Worm (Caenorhabditis elegans): ENCODE results near the gene ugt-5.
A peak's percentile ranks its signal among the peaks of the same experiment; 100 is the strongest.

The ugt-5 gene

DNA sequence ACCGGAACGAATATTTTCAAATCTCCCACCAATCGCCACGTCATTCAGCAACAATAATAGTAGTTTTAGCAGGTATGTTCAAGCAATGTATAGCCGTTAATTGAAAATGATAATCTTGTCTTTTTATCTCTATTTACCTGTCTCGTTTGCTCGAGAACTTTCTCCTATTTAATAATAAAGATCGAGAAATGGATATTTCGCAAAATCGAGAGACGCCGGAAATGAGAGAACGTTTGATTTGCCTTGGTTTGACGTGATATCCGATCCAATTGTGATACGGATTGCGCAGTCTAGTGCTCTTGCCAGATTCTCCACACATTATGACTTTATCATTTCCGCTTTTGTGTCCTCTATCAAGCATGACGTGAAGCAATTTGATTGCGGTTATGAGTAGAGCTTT lies 18.9 kb downstream of the ugt-5 start:
- TF ChIP-seq mdl-1 (tag; optimal IDR thresholded peaks at IDR 0.05), result no peak
- no peak for TF ChIP-seq nhr-11 (tag; optimal IDR thresholded peaks at IDR 0.05)
- no peak for TF ChIP-seq elt-1 (tag; optimal IDR thresholded peaks at IDR 0.05)
- no peak for TF ChIP-seq nhr-43 (tag; optimal IDR thresholded peaks at IDR 0.05; ENCODE audit: poor library complexity, severe bottlenecking)
- no peak for TF ChIP-seq mml-1 (tag; optimal IDR thresholded peaks at IDR 0.05)
- TF ChIP-seq R02D3.7 (tag; optimal IDR thresholded peaks at IDR 0.05), result no peak
- TF ChIP-seq nhr-23 (tag; optimal IDR thresholded peaks at IDR 0.05), result no peak
- TF ChIP-seq fkh-2 (tag; optimal IDR thresholded peaks at IDR 0.05), result no peak
- TF ChIP-seq nhr-77 (tag; optimal IDR thresholded peaks at IDR 0.05), result no peak
- TF ChIP-seq fos-1 (tag; optimal IDR thresholded peaks at IDR 0.05), result no peak
- TF ChIP-seq aly-2 (tag; optimal IDR thresholded peaks at IDR 0.05), result no peak
- TF ChIP-seq nhr-76 (tag; optimal IDR thresholded peaks at IDR 0.05), result no peak

DNA sequence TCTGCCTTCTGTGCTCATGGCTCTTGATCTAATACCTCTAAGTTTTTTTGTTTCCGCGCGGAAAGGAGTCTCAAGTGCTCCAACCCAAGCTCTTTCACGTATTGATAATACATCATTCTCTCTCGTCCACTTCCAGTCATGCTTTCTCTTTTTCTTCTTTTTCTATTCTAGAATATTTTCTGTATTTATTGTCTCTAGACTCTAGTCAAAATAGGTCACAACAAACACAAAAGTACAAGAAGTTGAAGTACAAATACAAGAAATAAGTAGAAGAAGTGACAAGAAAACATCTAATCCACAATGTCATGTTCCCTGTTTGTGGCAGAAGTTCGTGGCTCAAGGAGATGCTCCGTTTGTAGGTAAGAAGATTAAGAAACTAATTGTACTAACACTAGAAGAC lies 19.5 kb downstream of the ugt-5 start, which contains the start of gene ZC455.1:
Gene ZC455.1, plus strand, starts transcription at position 301 of the 400 bp plus-strand sequence.
- TF ChIP-seq aly-2 (tag; optimal IDR thresholded peaks at IDR 0.05), result no peak
- TF ChIP-seq nfya-1 (tag; optimal IDR thresholded peaks at IDR 0.05; ENCODE audit: insufficient read depth), result no peak
- no peak for TF ChIP-seq zag-1 (tag; optimal IDR thresholded peaks at IDR 0.05)
- TF ChIP-seq skn-1 (tag; optimal IDR thresholded peaks at IDR 0.05), result no peak
- no peak for TF ChIP-seq nhr-12 (tag; optimal IDR thresholded peaks at IDR 0.05)
- TF ChIP-seq unc-39 (tag; optimal IDR thresholded peaks at IDR 0.05), result no peak
- TF ChIP-seq snpc-4 (tag; optimal IDR thresholded peaks at IDR 0.05), result no peak
- no peak for TF ChIP-seq eor-1 (tag; optimal IDR thresholded peaks at IDR 0.05)
- no peak for TF ChIP-seq nhr-76 (tag; optimal IDR thresholded peaks at IDR 0.05)
- TF ChIP-seq nhr-67 (tag; optimal IDR thresholded peaks at IDR 0.05), result no peak
- no peak for TF ChIP-seq jun-1 (tag; optimal IDR thresholded peaks at IDR 0.05)
- TF ChIP-seq nhr-11 (tag; optimal IDR thresholded peaks at IDR 0.05), result no peak
- no peak for TF ChIP-seq unc-62 (GFP tag; optimal IDR thresholded peaks at IDR 0.05)
- TF ChIP-seq fkh-10 (GFP tag; optimal IDR thresholded peaks at IDR 0.05), result no peak
- TF ChIP-seq nhr-77 (tag; optimal IDR thresholded peaks at IDR 0.05), result no peak
- no peak for TF ChIP-seq tbx-2 (tag; optimal IDR thresholded peaks at IDR 0.05)
- no peak for TF ChIP-seq ceh-82 (tag; optimal IDR thresholded peaks at IDR 0.05)
- TF ChIP-seq nhr-23 (tag; optimal IDR thresholded peaks at IDR 0.05), result no peak
- no peak for TF ChIP-seq nhr-43 (tag; optimal IDR thresholded peaks at IDR 0.05; ENCODE audit: poor library complexity, severe bottlenecking)

- no peak for TF ChIP-seq ceh-16 (tag; optimal IDR thresholded peaks at IDR 0.05)
- TF ChIP-seq nhr-43 (tag; optimal IDR thresholded peaks at IDR 0.05; ENCODE audit: poor library complexity, severe bottlenecking), result no peak
- no peak for TF ChIP-seq lsy-12 (tag; optimal IDR thresholded peaks at IDR 0.05)
- no peak for TF ChIP-seq nfya-1 (tag; optimal IDR thresholded peaks at IDR 0.05; ENCODE audit: insufficient read depth)
- no peak for TF ChIP-seq eor-1 (tag; optimal IDR thresholded peaks at IDR 0.05)
- TF ChIP-seq ceh-28 (tag; optimal IDR thresholded peaks at IDR 0.05), result no peak
- no peak for TF ChIP-seq fkh-2 (tag; optimal IDR thresholded peaks at IDR 0.05)
- TF ChIP-seq elt-2 (tag; optimal IDR thresholded peaks at IDR 0.05), result no peak
- TF ChIP-seq sea-2 (GFP tag; optimal IDR thresholded peaks at IDR 0.05), result no peak
- no peak for TF ChIP-seq pha-4 (tag; optimal IDR thresholded peaks at IDR 0.05)
- no peak for TF ChIP-seq zag-1 (tag; optimal IDR thresholded peaks at IDR 0.05)
- no peak for TF ChIP-seq nhr-12 (tag; optimal IDR thresholded peaks at IDR 0.05)
- TF ChIP-seq ztf-11 (tag; optimal IDR thresholded peaks at IDR 0.05), result no peak
These were observed 23.8 kb downstream of the ugt-5 start, which contains the start of gene srt-43 for ce11 chrV:12768946-12769345. srt-43 (plus strand) TSS chrV:12769246.

DNA sequence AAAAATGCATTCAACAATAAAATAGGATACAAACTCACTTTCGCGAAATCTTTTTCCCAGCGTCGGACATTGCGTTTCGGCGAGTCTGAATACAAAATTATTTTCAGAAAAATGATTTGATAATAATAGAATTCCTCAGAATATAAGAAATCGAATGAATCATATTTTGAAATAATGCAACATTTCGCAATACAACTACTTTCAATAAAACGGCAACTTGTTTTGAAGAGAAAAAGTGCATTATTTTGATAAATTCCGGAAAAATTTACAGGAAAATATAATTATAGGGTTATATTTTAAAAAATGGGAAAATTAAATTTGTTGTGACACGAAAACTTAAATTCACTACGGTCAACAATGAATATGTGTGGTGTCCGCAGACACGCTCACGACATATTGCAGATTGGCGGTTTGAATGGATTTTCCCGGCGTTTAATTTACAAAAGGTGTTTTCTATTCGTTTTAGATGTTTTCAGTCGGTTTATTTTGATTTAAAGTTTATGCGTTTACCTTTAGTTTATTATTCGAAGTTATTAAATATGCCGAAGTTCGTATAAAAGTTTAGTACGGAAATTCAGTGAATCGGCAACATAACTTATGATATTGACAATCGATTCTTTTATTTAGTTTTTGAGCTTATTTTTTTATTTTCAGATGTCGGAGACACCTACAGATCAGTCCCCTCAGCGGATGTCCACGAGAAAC lies 29.3 kb downstream of the ugt-5 start, which contains the start of the genes abcf-1 and scc-3:
Gene abcf-1, minus strand, starts transcription at position 85 of the 705 bp plus-strand sequence.
Gene scc-3, plus strand, starts transcription at position 655 of the 705 bp plus-strand sequence.
- TF ChIP-seq sea-2 (GFP tag; optimal IDR thresholded peaks at IDR 0.05), result no peak
- no peak for TF ChIP-seq ceh-16 (tag; optimal IDR thresholded peaks at IDR 0.05)
- no peak for TF ChIP-seq nhr-77 (tag; optimal IDR thresholded peaks at IDR 0.05)
- no peak for TF ChIP-seq snpc-4 (tag; optimal IDR thresholded peaks at IDR 0.05)
- TF ChIP-seq lin-15B (tag; optimal IDR thresholded peaks at IDR 0.05), result peak; percentile 22
- TF ChIP-seq pha-4 (tag; optimal IDR thresholded peaks at IDR 0.05), result peak; percentile 80
- peak; percentile 78 for TF ChIP-seq nfya-1 (tag; optimal IDR thresholded peaks at IDR 0.05; ENCODE audit: insufficient read depth)
- TF ChIP-seq elt-3 (tag; optimal IDR thresholded peaks at IDR 0.05), result no peak
- no peak for TF ChIP-seq aly-2 (tag; optimal IDR thresholded peaks at IDR 0.05)
- TF ChIP-seq pqm-1 (tag; optimal IDR thresholded peaks at IDR 0.05), result peak; percentile 2
- TF ChIP-seq unc-39 (tag; optimal IDR thresholded peaks at IDR 0.05), result no peak
- no peak for TF ChIP-seq ama-1 (optimal IDR thresholded peaks at IDR 0.05)

All from whole organism, L3 larva.